Fruit fly (Drosophila melanogaster): ENCODE data around the gene CG7987.

Gene CG7987

DNA sequence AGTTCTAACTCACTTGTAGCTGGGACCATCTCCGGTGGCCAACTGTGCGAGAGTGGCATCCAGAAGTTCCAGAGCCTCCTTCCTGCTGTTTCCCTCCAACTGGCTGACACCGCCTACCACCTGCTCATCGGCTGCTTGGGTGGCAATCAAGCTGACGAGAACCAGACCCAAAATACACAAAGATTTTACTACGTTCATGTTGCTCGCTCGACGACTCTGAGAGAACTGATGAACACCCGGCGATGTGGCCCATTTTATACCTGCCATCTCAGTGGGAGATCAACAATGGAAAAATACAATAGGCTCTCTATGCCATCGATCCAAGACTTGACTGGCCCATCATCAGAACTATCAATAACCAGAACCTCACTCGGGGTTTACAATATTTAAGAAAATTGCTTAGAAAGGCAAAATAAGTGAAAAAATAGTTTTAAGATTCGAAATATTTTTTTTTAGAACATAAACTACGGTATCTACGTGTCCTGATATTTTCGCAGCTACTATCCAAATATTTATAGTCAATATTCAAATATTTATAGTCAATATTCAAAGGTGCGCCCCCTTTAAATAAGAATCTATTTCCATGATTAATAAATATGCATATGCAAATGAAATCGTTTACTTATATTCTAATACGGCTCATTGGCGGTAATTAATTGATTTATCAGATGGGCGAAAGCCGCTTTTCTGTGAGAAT, 6.1 kb downstream of the CG7987 start, which contains the start of gene Cys:
Gene Cys, minus strand, starts transcription at position 234 of the 697 bp plus-strand sequence.
- TF ChIP-seq EcR (GFP tag; optimal IDR thresholded peaks at IDR 0.05), result peak; percentile 11
- peak; percentile 23; the same call in 1 of the 2 replicates for TF ChIP-seq Ets98B (GFP tag; IDR thresholded peaks at IDR 0.05)
- no peak for TF ChIP-seq Pif1B (GFP tag; optimal IDR thresholded peaks at IDR 0.05)

DNA sequence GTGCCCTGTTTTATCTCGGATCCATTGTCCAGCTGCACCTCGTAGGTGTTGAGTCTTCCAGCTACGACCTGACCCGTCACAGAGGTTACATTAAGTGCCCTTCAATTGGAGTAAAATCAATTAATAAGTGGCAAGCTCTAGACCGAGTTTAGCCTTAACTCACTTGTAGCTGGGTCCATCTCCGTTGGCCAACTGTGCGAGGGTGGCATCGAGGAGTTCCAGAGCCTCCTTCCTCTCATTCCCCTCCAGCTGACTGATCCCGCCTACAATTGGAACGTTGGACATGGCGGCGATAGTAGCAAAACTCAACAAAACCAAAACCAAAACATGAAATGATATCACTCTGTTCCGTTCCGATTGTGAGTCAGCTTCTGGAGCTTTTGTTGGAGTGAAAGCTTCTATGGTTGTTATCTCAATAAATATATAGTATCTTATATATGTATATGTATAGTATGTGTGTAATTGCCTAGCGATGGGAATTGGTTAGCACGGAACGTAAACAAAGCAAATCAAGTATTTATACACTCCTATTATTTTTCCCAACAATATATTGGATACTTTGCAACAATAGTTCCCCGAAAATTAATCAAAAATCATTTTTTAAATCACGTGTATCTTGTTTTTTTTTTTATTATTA, 7.1 kb downstream of the CG7987 start, which contains the start of gene CG8066:
Gene CG8066, minus strand, starts transcription at position 347 of the 637 bp plus-strand sequence.
- peak; percentile 21 for TF ChIP-seq CG14655 (GFP tag; optimal IDR thresholded peaks at IDR 0.05)
- TF ChIP-seq fd96Ca (GFP tag; IDR thresholded peaks at IDR 0.05), result no peak
- no peak for TF ChIP-seq gl (tag; optimal IDR thresholded peaks at IDR 0.05)
- TF ChIP-seq CG8301 (tag; optimal IDR thresholded peaks at IDR 0.05), result peak; percentile 21
- no peak for TF ChIP-seq Pif1B (GFP tag; optimal IDR thresholded peaks at IDR 0.05)
- no peak for TF ChIP-seq Snoo (tag; optimal IDR thresholded peaks at IDR 0.05)
- no peak for TF ChIP-seq D1 (tag; optimal IDR thresholded peaks at IDR 0.05)
- TF ChIP-seq rn (GFP tag; IDR thresholded peaks at IDR 0.05), result no peak
- peak; percentile 13 for TF ChIP-seq Pif1A (GFP tag; optimal IDR thresholded peaks at IDR 0.05)
- TF ChIP-seq CG12605 (GFP tag; IDR thresholded peaks at IDR 0.05), result no peak
- TF ChIP-seq CG34367 (tag; optimal IDR thresholded peaks at IDR 0.05), result no peak
- TF ChIP-seq CG4496 (GFP tag; IDR thresholded peaks at IDR 0.05), result peak; percentile 17; the same call in 1 of the 3 replicates
- no peak for TF ChIP-seq CG9948 (tag; optimal IDR thresholded peaks at IDR 0.05)
- TF ChIP-seq EcR (GFP tag; optimal IDR thresholded peaks at IDR 0.05), result no peak
- no peak for TF ChIP-seq CG15710 (tag; optimal IDR thresholded peaks at IDR 0.05)
- no peak for TF ChIP-seq CG32121 (GFP tag; IDR thresholded peaks at IDR 0.05)
- no peak for TF ChIP-seq CG13204 (GFP tag; optimal IDR thresholded peaks at IDR 0.05)
- TF ChIP-seq CG8159 (tag; optimal IDR thresholded peaks at IDR 0.05), result no peak
- peak; percentile 54; the same call in 1 of the 2 replicates for TF ChIP-seq Ets98B (GFP tag; IDR thresholded peaks at IDR 0.05)
- no peak for TF ChIP-seq CG10348 (GFP tag; IDR thresholded peaks at IDR 0.05)
- no peak for TF ChIP-seq CG17806 (tag; optimal IDR thresholded peaks at IDR 0.05)

DNA sequence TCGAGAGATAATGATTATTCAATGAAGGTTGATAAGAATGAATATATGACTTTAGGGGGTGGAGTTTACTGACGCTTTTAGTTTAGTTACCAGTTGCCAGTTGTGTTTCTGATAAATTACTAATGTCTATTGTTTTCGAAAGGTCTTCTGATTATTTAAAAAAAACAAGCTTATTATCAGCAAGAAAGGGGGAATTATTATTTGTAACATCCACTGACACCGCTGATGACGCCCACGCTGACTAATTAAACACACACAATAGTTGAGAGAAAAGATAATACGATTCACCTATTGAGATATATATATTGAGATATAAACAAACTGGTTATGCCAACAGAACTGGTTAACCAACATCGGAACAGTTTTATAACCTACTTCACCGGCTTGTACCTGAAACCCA, 7.9 kb downstream of the CG7987 start:
- TF ChIP-seq CG10348 (GFP tag; IDR thresholded peaks at IDR 0.05), result no peak
- no peak for TF ChIP-seq Snoo (tag; optimal IDR thresholded peaks at IDR 0.05)
- no peak for TF ChIP-seq fd96Ca (GFP tag; IDR thresholded peaks at IDR 0.05)
- no peak for TF ChIP-seq CG17806 (tag; optimal IDR thresholded peaks at IDR 0.05)
- TF ChIP-seq CG9948 (tag; optimal IDR thresholded peaks at IDR 0.05), result no peak
- no peak for TF ChIP-seq rn (GFP tag; IDR thresholded peaks at IDR 0.05)
- TF ChIP-seq CG13204 (GFP tag; optimal IDR thresholded peaks at IDR 0.05), result no peak
- TF ChIP-seq Pif1B (GFP tag; optimal IDR thresholded peaks at IDR 0.05), result no peak
- no peak for TF ChIP-seq D1 (tag; optimal IDR thresholded peaks at IDR 0.05)
- TF ChIP-seq Pif1A (GFP tag; optimal IDR thresholded peaks at IDR 0.05), result no peak
- TF ChIP-seq CG8301 (tag; optimal IDR thresholded peaks at IDR 0.05), result no peak
- TF ChIP-seq CG4496 (GFP tag; IDR thresholded peaks at IDR 0.05), result no peak
- no peak for TF ChIP-seq CG8159 (tag; optimal IDR thresholded peaks at IDR 0.05)

DNA sequence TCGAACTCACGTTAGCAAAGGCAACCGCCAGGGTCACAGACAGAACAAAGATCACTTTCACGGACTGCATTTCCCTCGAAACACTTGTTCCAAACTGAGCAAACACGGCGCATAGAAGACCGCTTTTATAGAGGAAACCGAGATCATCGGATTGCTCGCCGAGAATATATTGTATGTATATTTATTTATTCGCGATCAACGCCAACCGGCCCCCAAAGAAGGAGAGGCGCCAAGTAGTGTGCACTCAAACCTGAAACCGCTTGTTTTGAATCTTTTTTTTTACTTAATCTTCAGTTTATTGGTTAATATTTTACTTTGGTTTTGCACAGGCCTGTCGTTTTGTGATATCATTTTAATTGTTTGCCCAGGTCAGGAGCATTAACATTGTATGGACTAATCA, 8.4 kb downstream of the CG7987 start, which contains the start of gene CG31313:
Gene CG31313, minus strand, starts transcription at position 101 of the 400 bp plus-strand sequence.
- no peak for TF ChIP-seq Ets98B (GFP tag; IDR thresholded peaks at IDR 0.05)

DNA sequence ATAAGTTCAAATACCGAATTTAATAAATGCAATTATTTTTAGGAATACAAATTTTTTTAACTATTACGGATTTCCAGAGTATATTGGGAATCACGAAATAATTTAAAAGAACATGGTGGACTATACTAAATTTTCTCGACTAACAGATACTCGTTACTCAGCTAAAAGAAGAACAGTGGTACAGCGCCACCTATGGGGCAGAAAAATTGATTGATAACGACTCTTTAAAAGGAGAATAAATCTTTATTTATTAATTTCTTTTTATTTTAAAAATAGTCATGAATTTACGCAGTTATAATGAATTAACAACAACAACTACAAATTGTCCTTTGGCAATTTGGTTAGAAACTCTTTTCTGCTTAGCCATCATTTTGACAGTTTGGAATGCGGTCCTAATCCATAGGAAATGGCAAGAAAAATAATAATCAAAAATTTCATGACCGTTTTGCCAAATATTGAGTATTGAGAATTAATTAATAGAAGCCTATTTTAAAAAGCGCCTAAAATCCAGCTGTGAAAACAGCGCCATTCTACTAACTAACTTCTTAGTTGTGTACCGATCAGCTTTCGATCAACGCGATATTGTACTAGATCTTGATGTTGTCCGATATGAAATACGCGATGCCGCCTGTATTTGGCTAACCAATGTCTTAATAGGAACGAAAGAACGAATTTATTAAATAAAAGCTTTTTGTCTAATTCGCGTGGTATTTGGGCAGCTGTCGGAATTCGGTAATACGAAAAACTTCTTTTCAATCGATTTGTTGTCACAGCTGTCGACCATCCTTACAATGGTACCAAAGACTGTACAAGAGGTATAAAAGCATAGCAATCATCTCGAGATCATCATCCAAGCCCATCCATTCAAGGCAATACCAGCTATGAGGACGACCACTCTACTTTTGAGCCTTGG, 10.4 kb downstream of the CG7987 start, which contains the start of gene CG14852:
Gene CG14852, plus strand, starts transcription at position 863 of the 913 bp plus-strand sequence.
- TF ChIP-seq CG10348 (GFP tag; IDR thresholded peaks at IDR 0.05) (no peak), Ets98B (GFP tag; IDR thresholded peaks at IDR 0.05) (no peak), EcR (GFP tag; optimal IDR thresholded peaks at IDR 0.05) (no peak), CG14655 (GFP tag; optimal IDR thresholded peaks at IDR 0.05) (no peak), Snoo (tag; optimal IDR thresholded peaks at IDR 0.05) (no peak), Pif1A (GFP tag; optimal IDR thresholded peaks at IDR 0.05) (no peak), CG13204 (GFP tag; optimal IDR thresholded peaks at IDR 0.05) (no peak), CG32121 (GFP tag; IDR thresholded peaks at IDR 0.05) (no peak)

DNA sequence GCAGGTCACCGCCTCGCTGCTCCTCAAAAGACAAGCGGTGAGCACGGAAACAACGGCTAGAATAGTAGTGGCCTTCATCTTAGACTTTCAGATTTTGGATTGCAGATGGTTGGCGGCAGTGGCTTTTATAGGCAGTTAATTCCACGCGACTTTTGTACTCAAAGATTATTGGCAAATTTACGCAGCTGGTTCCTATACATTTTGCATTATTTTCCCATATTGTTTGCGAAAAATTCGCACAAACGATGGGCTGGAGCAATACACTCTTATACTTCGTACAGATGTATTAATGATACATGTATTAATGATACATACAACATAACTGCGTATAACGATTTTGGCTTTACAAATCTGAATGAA, 11.0 kb downstream of the CG7987 start, which contains the start of gene CG8087:
Gene CG8087, minus strand, starts transcription at position 101 of the 360 bp plus-strand sequence.
- no peak for TF ChIP-seq EcR (GFP tag; optimal IDR thresholded peaks at IDR 0.05)

Data from whole organism, pupa.